Fruit fly (Drosophila melanogaster): Measurements from ENCODE around the gene CG15534.

The CG15534 gene

DNA sequence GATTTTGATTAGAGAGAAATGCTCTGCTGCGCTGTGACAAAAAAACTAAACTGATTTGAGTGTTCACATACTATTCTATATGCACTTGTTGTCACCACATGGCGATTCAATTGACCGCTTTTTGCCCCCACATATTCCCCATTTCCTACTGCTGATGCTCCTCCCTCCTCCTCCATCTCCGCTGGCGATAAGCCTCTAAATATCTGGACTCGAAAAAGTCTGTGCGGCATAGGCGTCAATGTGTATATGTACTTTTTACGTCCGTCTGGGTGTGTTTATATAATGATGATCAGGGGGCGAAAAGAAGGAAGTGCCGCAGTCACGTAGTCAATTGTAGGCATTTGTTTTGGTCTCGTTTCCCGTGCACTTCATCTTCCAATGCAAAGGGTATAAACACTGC, 34.7 kb downstream of the CG15534 start:
- TF ChIP-seq CG8632 (GFP tag; optimal IDR thresholded peaks at IDR 0.05) (no peak), fkh (GFP tag; optimal IDR thresholded peaks at IDR 0.05) (no peak), Hr38 (GFP tag; optimal IDR thresholded peaks at IDR 0.05) (no peak), eg (GFP tag; IDR thresholded peaks at IDR 0.05) (no peak), CG34406 (GFP tag; optimal IDR thresholded peaks at IDR 0.05) (no peak), dsx (GFP tag; optimal IDR thresholded peaks at IDR 0.05; ENCODE audit: poor library complexity, severe bottlenecking) (no peak), pdm3 (GFP tag; optimal IDR thresholded peaks at IDR 0.05) (no peak), topi (GFP tag; optimal IDR thresholded peaks at IDR 0.05) (no peak), Eip93F (GFP tag; optimal IDR thresholded peaks at IDR 0.05) (no peak), CG6854 (GFP tag; optimal IDR thresholded peaks at IDR 0.05) (no peak), CG8319 (GFP tag; optimal IDR thresholded peaks at IDR 0.05) (no peak), CG6808 (GFP tag; optimal IDR thresholded peaks at IDR 0.05) (no peak), CG31627 (GFP tag; optimal IDR thresholded peaks at IDR 0.05) (no peak), OdsH (GFP tag; optimal IDR thresholded peaks at IDR 0.05) (no peak), CG6163 (GFP tag; IDR thresholded peaks at IDR 0.05) (0 out of 3 replicates have a peak, but pooled peaks have one; percentile 36), Eip78C (GFP tag) (peak; percentile 59), CG6276 (GFP tag; optimal IDR thresholded peaks at IDR 0.05) (peak; percentile 17), CG11762 (GFP tag; optimal IDR thresholded peaks at IDR 0.05; ENCODE audit: insufficient read depth) (no peak), CG4318 (GFP tag; optimal IDR thresholded peaks at IDR 0.05) (no peak), spab (GFP tag; optimal IDR thresholded peaks at IDR 0.05) (no peak), Sox102F (GFP tag; optimal IDR thresholded peaks at IDR 0.05) (no peak), CG8119 (GFP tag; IDR thresholded peaks at IDR 0.05) (no peak), Hr4 (GFP tag; optimal IDR thresholded peaks at IDR 0.05) (no peak), salr (GFP tag; optimal IDR thresholded peaks at IDR 0.05) (no peak), CG7368 (GFP tag; optimal IDR thresholded peaks at IDR 0.05) (no peak), Ets96B (tag; optimal IDR thresholded peaks at IDR 0.05) (no peak), CG11294 (GFP tag; IDR thresholded peaks at IDR 0.05) (no peak), CG1621 (tag; optimal IDR thresholded peaks at IDR 0.05) (peak; percentile 7), Hr39 (GFP tag; optimal IDR thresholded peaks at IDR 0.05) (no peak), CG16779 (tag; optimal IDR thresholded peaks at IDR 0.05) (no peak), Ets21C (GFP tag; optimal IDR thresholded peaks at IDR 0.05) (no peak), vri (GFP tag; optimal IDR thresholded peaks at IDR 0.05) (peak; percentile 13), CG10669 (GFP tag; optimal IDR thresholded peaks at IDR 0.05) (no peak), CG6792 (GFP tag; optimal IDR thresholded peaks at IDR 0.05) (no peak), achi (GFP tag; optimal IDR thresholded peaks at IDR 0.05) (no peak), Gug (GFP tag; IDR thresholded peaks at IDR 0.05) (no peak), Sox15 (GFP tag; optimal IDR thresholded peaks at IDR 0.05) (no peak), Blimp-1 (GFP tag; optimal IDR thresholded peaks at IDR 0.05) (no peak), Sox14 (GFP tag; optimal IDR thresholded peaks at IDR 0.05) (no peak), CG9139 (GFP tag; optimal IDR thresholded peaks at IDR 0.05) (no peak), CG3032 (tag; optimal IDR thresholded peaks at IDR 0.05) (no peak), CG11902 (GFP tag; optimal IDR thresholded peaks at IDR 0.05) (no peak), Smox (GFP tag; optimal IDR thresholded peaks at IDR 0.05) (no peak), svp (GFP tag) (peak; percentile 83), lz (GFP tag; optimal IDR thresholded peaks at IDR 0.05) (no peak), CG3919 (GFP tag; optimal IDR thresholded peaks at IDR 0.05) (no peak), CG10631 (GFP tag; optimal IDR thresholded peaks at IDR 0.05) (no peak)
